Fruit fly (Drosophila melanogaster) whole organism, wandering third instar larva: ENCODE measurements around the gene Tbca.

Experiments
- CG32264 ChIP-seq: fragments of 200-800 bp; sonication (Bioruptor generic); optimal IDR thresholded peaks from 2 replicates; lab custom pipeline; 2016; ENCODE audit warnings: missing biosample characterization, missing genetic modification characterization
- CG9705 ChIP-seq: fragments of 200-800 bp; sonication (Bioruptor generic); optimal IDR thresholded peaks from 2 replicates; lab custom pipeline; 2018; ENCODE audit warnings: missing biosample characterization, mild to moderate bottlenecking, missing genetic modification characterization
- CrebA ChIP-seq: fragments of 200-800 bp; sonication (Bioruptor generic); optimal IDR thresholded peaks from 2 replicates; lab custom pipeline; 2016; ENCODE audit warnings: missing biosample characterization, mild to moderate bottlenecking, missing genetic modification characterization, borderline replicate concordance
- Dif ChIP-seq: fragments of 200-275, 200-300 bp; sonication (Bioruptor generic); optimal IDR thresholded peaks from 2 replicates; lab custom pipeline; 2018; ENCODE audit warnings: missing biosample characterization, missing genetic modification characterization; ENCODE audit not compliant: partially characterized antibody
- GATAd ChIP-seq: sonication (Bioruptor generic); optimal IDR thresholded peaks from 2 replicates; lab custom pipeline; 2016; ENCODE audit warnings: missing biosample characterization, missing genetic modification characterization
- HLH106 ChIP-seq: fragments of 200-800 bp; optimal IDR thresholded peaks from 3 replicates; lab custom pipeline; 2019; ENCODE audit warnings: missing biosample characterization, mild to moderate bottlenecking, missing genetic modification characterization, moderate library complexity
- Hnf4 ChIP-seq: fragments of 200-800 bp; sonication (Bioruptor generic); optimal IDR thresholded peaks from 2 replicates; lab custom pipeline; 2016; ENCODE audit warnings: missing biosample characterization, mild to moderate bottlenecking, missing genetic modification characterization
- Hr83 ChIP-seq: fragments of 200-300 bp; sonication (Bioruptor generic); optimal IDR thresholded peaks from 2 replicates; lab custom pipeline; 2016; ENCODE audit warnings: missing biosample characterization, mild to moderate bottlenecking, missing genetic modification characterization, moderate library complexity; ENCODE audit not compliant: poor library complexity, severe bottlenecking
- Mio ChIP-seq: sonication (Bioruptor generic); optimal IDR thresholded peaks from 2 replicates; lab custom pipeline; 2016; ENCODE audit warnings: missing biosample characterization, missing genetic modification characterization
- Myc ChIP-seq: fragments of >200 bp; optimal IDR thresholded peaks from 2 replicates; lab custom pipeline; 2017
- N ChIP-seq: fragments of >200 bp; optimal IDR thresholded peaks from 2 replicates; lab custom pipeline; 2018; ENCODE audit warnings: missing biosample characterization, missing external identifiers, missing genetic modification characterization
- OdsH ChIP-seq: fragments of 200-800 bp; sonication (Bioruptor generic); optimal IDR thresholded peaks from 2 replicates; lab custom pipeline; 2016; ENCODE audit warnings: missing biosample characterization, mild to moderate bottlenecking, missing genetic modification characterization
- Rel ChIP-seq, 2 experiments: fragments of 200-800 bp; sonication (Bioruptor generic) in 1 of 2; optimal IDR thresholded peaks; 2 replicates in 1 of 2; 3 replicates in 1 of 2; lab custom pipeline; 2016 to 2019; ENCODE audit warnings: mild to moderate bottlenecking in 2 of 2, missing biosample characterization in 2 of 2, missing genetic modification characterization in 2 of 2, moderate library complexity in 1 of 2
- Sp1 ChIP-seq: fragments of 200-800 bp; sonication (Bioruptor generic); optimal IDR thresholded peaks from 3 replicates; lab custom pipeline; 2019; ENCODE audit warnings: missing biosample characterization, mild to moderate bottlenecking, missing genetic modification characterization, moderate library complexity
- Vsx2 ChIP-seq: fragments of 200-300, 225-300 bp; sonication (Bioruptor generic); optimal IDR thresholded peaks from 2 replicates; lab custom pipeline; 2018; ENCODE audit warnings: missing biosample characterization, missing genetic modification characterization; ENCODE audit not compliant: partially characterized antibody
- brk ChIP-seq: fragments of 200-800 bp; sonication (Bioruptor generic); optimal IDR thresholded peaks from 2 replicates; lab custom pipeline; 2016; ENCODE audit warnings: missing biosample characterization, mild to moderate bottlenecking, missing genetic modification characterization
- dl ChIP-seq, 2 experiments: fragments of 175-275, 200-275 bp in 1 of 2; fragments of 200-275 bp in 1 of 2; sonication (Bioruptor generic); optimal IDR thresholded peaks; lab custom pipeline; 2018; ENCODE audit warnings: mild to moderate bottlenecking in 2 of 2, missing biosample characterization in 2 of 2, missing genetic modification characterization in 2 of 2, moderate library complexity in 2 of 2; ENCODE audit not compliant: partially characterized antibody in 2 of 2, insufficient read depth in 1 of 2
- dmrt93B ChIP-seq: fragments of 200-800 bp; sonication (Bioruptor generic); optimal IDR thresholded peaks from 2 replicates; lab custom pipeline; 2018; ENCODE audit warnings: missing biosample characterization, mild to moderate bottlenecking, missing genetic modification characterization
- ey ChIP-seq: fragments of 200-800 bp; sonication (Bioruptor generic); optimal IDR thresholded peaks from 2 replicates; lab custom pipeline; 2016; ENCODE audit warnings: missing biosample characterization, missing genetic modification characterization
- foxo ChIP-seq, 2 experiments: fragments of 200-800 bp; sonication (Bioruptor generic); optimal IDR thresholded peaks; 2 replicates in 1 of 2; 3 replicates in 1 of 2; lab custom pipeline; 2016 to 2017; ENCODE audit warnings: missing biosample characterization in 2 of 2, missing genetic modification characterization in 2 of 2
- fru ChIP-seq: fragments of 200-800 bp; sonication (Bioruptor generic); optimal IDR thresholded peaks from 3 replicates; lab custom pipeline; 2016; ENCODE audit warnings: missing biosample characterization, mild to moderate bottlenecking, missing genetic modification characterization
- h ChIP-seq: fragments of 200-800 bp; sonication (Bioruptor generic); optimal IDR thresholded peaks from 3 replicates; lab custom pipeline; 2016; ENCODE audit warnings: missing biosample characterization, mild to moderate bottlenecking, missing genetic modification characterization
- jim ChIP-seq: fragments of 175-275, 200-325 bp; sonication (Bioruptor generic); optimal IDR thresholded peaks from 2 replicates; lab custom pipeline; 2016; ENCODE audit warnings: missing biosample characterization, mild to moderate bottlenecking, missing genetic modification characterization
- lola ChIP-seq: fragments of >200 bp; optimal IDR thresholded peaks from 2 replicates; lab custom pipeline; 2017; ENCODE audit warnings: missing biosample characterization, missing genetic modification characterization
- psq ChIP-seq: fragments of 200-800 bp; sonication (Bioruptor generic); optimal IDR thresholded peaks from 3 replicates; lab custom pipeline; 2017; ENCODE audit warnings: missing biosample characterization, mild to moderate bottlenecking, missing genetic modification characterization, moderate library complexity
- rgr ChIP-seq: fragments of 200-800 bp; sonication (Bioruptor generic); optimal IDR thresholded peaks from 3 replicates; lab custom pipeline; 2016; ENCODE audit warnings: missing biosample characterization, mild to moderate bottlenecking, missing genetic modification characterization
- sage ChIP-seq: fragments of 200-800 bp; sonication (Bioruptor generic); optimal IDR thresholded peaks from 2 replicates; lab custom pipeline; 2016; ENCODE audit warnings: missing biosample characterization, mild to moderate bottlenecking, missing genetic modification characterization
- sv ChIP-seq: fragments of 200-800 bp; sonication (Bioruptor generic); optimal IDR thresholded peaks from 3 replicates; lab custom pipeline; 2016; ENCODE audit warnings: missing biosample characterization, missing genetic modification characterization
- tai ChIP-seq: sonication (Bioruptor generic); optimal IDR thresholded peaks from 2 replicates; lab custom pipeline; 2016; ENCODE audit warnings: missing biosample characterization, missing genetic modification characterization
- usp ChIP-seq: fragments of >200 bp; optimal IDR thresholded peaks from 2 replicates; lab custom pipeline; 2017; ENCODE audit warnings: missing biosample characterization, missing genetic modification characterization
- woc ChIP-seq: sonication (Bioruptor generic); optimal IDR thresholded peaks from 2 replicates; lab custom pipeline; 2016; ENCODE audit warnings: missing biosample characterization, mild to moderate bottlenecking, missing genetic modification characterization

The Tbca gene

DNA sequence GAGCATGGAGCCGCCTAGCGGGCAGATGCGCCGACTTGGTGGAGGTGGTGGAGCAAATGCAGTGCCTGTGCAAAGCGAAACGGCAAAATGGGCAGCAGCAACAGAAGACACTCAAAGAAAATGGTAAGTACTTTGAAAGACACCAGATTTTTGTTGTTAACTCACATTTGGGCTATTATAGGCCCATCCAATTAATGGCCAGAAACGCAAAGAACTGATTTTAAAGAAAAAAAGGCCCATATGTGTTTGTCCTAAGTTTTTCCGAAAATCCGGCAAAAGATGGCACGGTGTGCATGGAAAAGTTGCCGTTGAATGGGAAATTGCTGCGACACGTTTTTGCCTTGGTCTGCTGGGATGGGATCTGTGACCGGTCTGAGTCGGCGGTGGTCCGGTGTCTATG lies 24.9 kb downstream of the Tbca start:
- TF ChIP-seq dl (GFP tag; optimal IDR thresholded peaks at IDR 0.05; lab: Kevin White, UChicago; ENCODE audit: insufficient read depth in 1 of 2, partially characterized antibody in 2 of 2) (no peak), CG32264 (GFP tag; lab: Kevin White, UChicago) (no peak), foxo (GFP tag; optimal IDR thresholded peaks at IDR 0.05; lab: Kevin White, UChicago) (no peak), lola (no peak), HLH106 (no peak), usp (GFP tag; lab: Kevin White, UChicago) (no peak)

DNA sequence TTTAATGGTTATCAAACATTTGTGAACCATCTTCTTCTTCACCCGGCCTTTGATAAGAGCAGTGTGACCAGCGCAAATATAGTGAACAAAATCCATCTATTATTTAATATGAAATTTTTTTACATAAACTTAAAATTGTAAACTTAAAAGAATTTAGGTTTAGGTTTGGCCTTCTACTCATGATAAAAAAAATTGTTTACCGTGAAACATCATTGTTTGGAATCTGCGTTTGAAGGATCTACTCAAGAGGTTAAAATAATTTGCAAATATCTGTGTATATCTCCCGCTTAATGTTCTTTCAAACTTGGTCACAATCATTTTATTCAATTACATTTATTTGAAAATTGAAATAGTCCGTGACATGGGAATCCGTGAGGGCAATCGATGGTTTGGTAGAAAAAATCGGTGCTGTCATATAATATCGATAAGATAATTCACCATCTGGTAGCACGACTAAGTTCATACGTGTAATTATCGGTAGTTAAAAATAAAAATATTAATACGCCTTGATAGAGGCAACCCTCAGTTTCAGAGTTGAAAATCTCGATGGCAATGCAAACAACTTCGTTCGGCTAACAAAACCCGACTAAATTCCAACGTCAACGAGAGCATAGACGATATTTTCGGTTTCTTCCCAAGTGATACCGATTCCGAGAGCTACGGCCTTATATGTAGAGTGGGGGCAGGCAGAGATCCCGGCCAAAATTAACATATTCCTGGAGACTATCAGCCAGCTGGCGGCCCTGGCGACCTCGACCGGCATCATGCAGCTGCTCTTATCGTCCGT lies 28.7 kb downstream of the Tbca start, which contains the start of the genes betaGlu and sip3:
TSS of gene betaGlu (minus strand) at position 59 of the 787 bp plus-strand sequence.
TSS of gene sip3 (plus strand) at position 430 of the 787 bp plus-strand sequence.
- TF ChIP-seq Vsx2 (GFP tag; lab: Kevin White, UChicago): no peak
- TF ChIP-seq foxo (GFP tag; optimal IDR thresholded peaks at IDR 0.05; lab: Kevin White, UChicago): peak in 1 of 2 experiments; percentile 5
- TF ChIP-seq Myc (lab: Kevin White, UChicago): no peak
- no peak for TF ChIP-seq Hr83
- TF ChIP-seq OdsH (GFP tag; lab: Kevin White, UChicago): no peak
- TF ChIP-seq HLH106: peak; percentile 12
- no peak for TF ChIP-seq Hnf4
- TF ChIP-seq dl (GFP tag; optimal IDR thresholded peaks at IDR 0.05; lab: Kevin White, UChicago; ENCODE audit: insufficient read depth in 1 of 2, partially characterized antibody in 2 of 2): no peak
- no peak for TF ChIP-seq GATAd
- no peak for TF ChIP-seq jim (GFP tag; lab: Kevin White, UChicago)
- TF ChIP-seq sage (GFP tag; lab: Kevin White, UChicago): peak; percentile 59
- no peak for TF ChIP-seq CG9705 (GFP tag; lab: Kevin White, UChicago)
- peak; percentile 26 for TF ChIP-seq Sp1
- TF ChIP-seq rgr (GFP tag; lab: Kevin White, UChicago): peak; percentile 19
- no peak for TF ChIP-seq dmrt93B (GFP tag; lab: Kevin White, UChicago)
- TF ChIP-seq Dif: no peak
- no peak for TF ChIP-seq fru
- TF ChIP-seq sv: peak; percentile 16
- no peak for TF ChIP-seq lola
- TF ChIP-seq CrebA (GFP tag; lab: Kevin White, UChicago): no peak
- no peak for TF ChIP-seq ey (GFP tag; lab: Kevin White, UChicago)
- TF ChIP-seq usp (GFP tag; lab: Kevin White, UChicago): no peak
- no peak for TF ChIP-seq Mio (GFP tag; lab: Kevin White, UChicago)
- TF ChIP-seq tai: no peak
- peak; percentile 32 for TF ChIP-seq h (GFP tag; lab: Kevin White, UChicago)
- no peak for TF ChIP-seq CG32264 (GFP tag; lab: Kevin White, UChicago)
- TF ChIP-seq brk (GFP tag; lab: Kevin White, UChicago): no peak
- TF ChIP-seq woc (GFP tag; lab: Kevin White, UChicago): no peak

DNA sequence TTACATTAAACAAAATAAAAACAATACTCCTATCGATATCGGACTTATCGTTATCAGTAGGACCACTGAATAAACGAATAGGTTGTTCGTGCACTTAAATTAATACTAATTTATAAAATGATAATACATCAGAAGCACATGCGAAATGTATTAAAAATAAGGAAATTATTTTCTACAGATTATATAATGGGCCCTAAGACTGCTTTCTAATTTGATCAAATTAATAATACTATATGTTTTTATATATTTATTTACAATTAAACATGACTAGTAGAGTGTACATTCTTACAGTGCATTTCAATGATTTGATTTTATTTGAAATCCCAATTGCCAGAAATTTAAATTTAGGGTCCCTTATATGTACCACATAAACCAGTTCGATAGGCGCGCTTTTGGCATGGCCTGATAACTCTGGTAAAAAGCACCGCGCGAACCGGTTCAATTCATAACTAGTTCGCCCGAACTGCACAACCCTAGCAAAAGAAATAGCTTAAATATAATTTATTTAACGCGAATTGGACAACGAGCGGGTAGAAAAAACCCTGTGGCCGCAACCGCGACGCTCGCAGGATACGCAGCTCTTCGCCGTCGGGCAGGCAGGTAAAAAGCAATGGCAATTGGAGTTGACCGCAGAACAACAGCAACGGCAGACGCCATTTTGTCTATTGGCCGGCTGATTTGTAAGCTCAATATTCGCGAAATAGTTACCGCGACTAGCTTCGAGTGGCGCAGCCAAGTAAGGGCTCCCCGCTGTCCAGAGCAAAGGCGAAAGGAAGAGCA lies 33.5 kb downstream of the Tbca start, which contains the start of the genes CG2126 and faf:
TSS of gene CG2126 (minus strand) at position 70 of the 780 bp plus-strand sequence.
TSS of gene faf (plus strand) at position 438 of the 780 bp plus-strand sequence.
- TF ChIP-seq Sp1 (peak; percentile 78), sv (peak; percentile 50), Hnf4 (no peak), GATAd (peak; percentile 34), psq (peak; percentile 73), N (GFP tag; lab: Kevin White, UChicago) (no peak), Hr83 (peak; percentile 73), Rel (GFP tag; optimal IDR thresholded peaks at IDR 0.05; lab: Kevin White, UChicago) (no peak), Rel (tag; optimal IDR thresholded peaks at IDR 0.05; lab: Kevin White, UChicago) (peak; percentile 33), rgr (GFP tag; lab: Kevin White, UChicago) (peak; percentile 60), Mio (GFP tag; lab: Kevin White, UChicago) (no peak), h (GFP tag; lab: Kevin White, UChicago) (peak; percentile 67), HLH106 (peak; percentile 83), ey (GFP tag; lab: Kevin White, UChicago) (peak; percentile 57), fru (peak; percentile 66), sage (GFP tag; lab: Kevin White, UChicago) (peak; percentile 44), foxo (GFP tag; optimal IDR thresholded peaks at IDR 0.05; lab: Kevin White, UChicago) (peak in 1 of 2 experiments; percentile 81), OdsH (GFP tag; lab: Kevin White, UChicago) (peak; percentile 58), CG9705 (GFP tag; lab: Kevin White, UChicago) (peak; percentile 69), lola (no peak)
